Fruit fly (Drosophila melanogaster) whole organism, embryonic: ENCODE results near the gene CG31131.
A peak's percentile ranks its signal among the peaks of the same experiment; 100 is the strongest.

Experiments used
- Abd-B ChIP-seq: fragments of 200-800 bp; sonication (Bioruptor generic); optimal IDR thresholded peaks from 2 replicates; lab custom pipeline; 2018; ENCODE audit warnings: missing biosample characterization, mild to moderate bottlenecking, missing genetic modification characterization, moderate library complexity
- BtbVII ChIP-seq: fragments of 200-800 bp; sonication (Bioruptor generic); optimal IDR thresholded peaks from 3 replicates; lab custom pipeline; 2017; ENCODE audit warnings: missing biosample characterization, mild to moderate bottlenecking, missing genetic modification characterization
- CG10462 ChIP-seq: fragments of 200-800 bp; sonication (Bioruptor generic); optimal IDR thresholded peaks from 2 replicates; lab custom pipeline; 2016; ENCODE audit warnings: missing biosample characterization, missing genetic modification characterization
- CG11247 ChIP-seq: fragments of 200-800 bp; sonication (Bioruptor generic); IDR thresholded peaks from 2 replicates; pipeline ENCODE4 v1.3.6; 2022; ENCODE audit warnings: missing biosample characterization, missing genetic modification characterization
- CG12071 ChIP-seq: fragments of 200-800 bp; sonication (Bioruptor generic); optimal IDR thresholded peaks from 3 replicates; lab custom pipeline; 2018; ENCODE audit warnings: missing biosample characterization, mild to moderate bottlenecking, missing genetic modification characterization
- CG12299 ChIP-seq: fragments of 200-800 bp; sonication (Bioruptor generic); optimal IDR thresholded peaks from 2 replicates; lab custom pipeline; 2018; ENCODE audit warnings: missing biosample characterization, mild to moderate bottlenecking, missing genetic modification characterization
- CG12942 ChIP-seq: fragments of 200-800 bp; sonication (Bioruptor generic); optimal IDR thresholded peaks from 3 replicates; lab custom pipeline; 2016; ENCODE audit warnings: missing biosample characterization, missing genetic modification characterization
- CG13296 ChIP-seq: fragments of 200-800 bp; sonication (Bioruptor generic); optimal IDR thresholded peaks from 3 replicates; lab custom pipeline; 2018; ENCODE audit warnings: missing biosample characterization, mild to moderate bottlenecking, missing genetic modification characterization
- CG14441 ChIP-seq: fragments of 200-800 bp; sonication (Bioruptor generic); IDR thresholded peaks from 2 replicates; pipeline ENCODE4 v1.3.6; 2022; ENCODE audit warnings: missing biosample characterization, missing genetic modification characterization
- CG14667 ChIP-seq: fragments of 200-800 bp; sonication (Bioruptor generic); IDR thresholded peaks from 2 replicates; pipeline ENCODE4 v1.3.6; 2022; ENCODE audit warnings: missing biosample characterization, missing genetic modification characterization
- CG14710 ChIP-seq: fragments of 200-800 bp; sonication (Bioruptor generic); optimal IDR thresholded peaks from 3 replicates; lab custom pipeline; 2019; ENCODE audit warnings: missing biosample characterization, mild to moderate bottlenecking, missing genetic modification characterization, moderate library complexity
- CG14860 ChIP-seq: fragments of 200-800 bp; sonication (Bioruptor generic); IDR thresholded peaks from 3 replicates; pipeline ENCODE4 v1.3.6; 2022; ENCODE audit warnings: missing biosample characterization, missing genetic modification characterization; ENCODE audit not compliant: partially characterized antibody
- CG15073 ChIP-seq: fragments of 200-800 bp; sonication (Bioruptor generic); optimal IDR thresholded peaks from 2 replicates; lab custom pipeline; 2016; ENCODE audit warnings: missing biosample characterization, missing genetic modification characterization
- CG15601 ChIP-seq: fragments of 200-800 bp; sonication (Bioruptor generic); optimal IDR thresholded peaks from 3 replicates; lab custom pipeline; 2019; ENCODE audit warnings: missing biosample characterization, mild to moderate bottlenecking, missing genetic modification characterization, moderate library complexity
- CG1647 ChIP-seq: fragments of 200-800 bp; sonication (Bioruptor generic); optimal IDR thresholded peaks from 3 replicates; lab custom pipeline; 2016; ENCODE audit warnings: missing biosample characterization, missing genetic modification characterization
- CG2712 ChIP-seq: fragments of 200-800 bp; optimal IDR thresholded peaks from 3 replicates; lab custom pipeline; 2019; ENCODE audit warnings: missing biosample characterization, mild to moderate bottlenecking, missing genetic modification characterization, moderate library complexity
- CG34224 ChIP-seq: fragments of 200-800 bp; sonication (Bioruptor generic); IDR thresholded peaks from 3 replicates; pipeline ENCODE4 v1.3.6; 2022; ENCODE audit warnings: missing biosample characterization, missing genetic modification characterization; ENCODE audit not compliant: partially characterized antibody
- CG4820 ChIP-seq: fragments of 200-800 bp; sonication (Bioruptor generic); optimal IDR thresholded peaks from 3 replicates; lab custom pipeline; 2016; ENCODE audit warnings: missing biosample characterization, missing genetic modification characterization
- CG8290 ChIP-seq, 3 experiments: fragments of 200-800 bp; sonication (Bioruptor generic); optimal IDR thresholded peaks; 2 replicates each; lab custom pipeline; 2016 to 2019; ENCODE audit warnings: missing biosample characterization in 3 of 3, missing genetic modification characterization in 3 of 3, mild to moderate bottlenecking in 2 of 3, moderate library complexity in 1 of 3
- CG9817 ChIP-seq: fragments of 200-800 bp; sonication (Bioruptor generic); optimal IDR thresholded peaks from 2 replicates; lab custom pipeline; 2018; ENCODE audit warnings: missing biosample characterization, mild to moderate bottlenecking, missing genetic modification characterization, moderate library complexity
- CrebB ChIP-seq: fragments of 200-800 bp; sonication (Bioruptor generic); optimal IDR thresholded peaks from 3 replicates; lab custom pipeline; 2018; ENCODE audit warnings: missing biosample characterization, mild to moderate bottlenecking, missing genetic modification characterization
- Dek ChIP-seq: fragments of 200-800 bp; sonication (Bioruptor generic); optimal IDR thresholded peaks from 3 replicates; lab custom pipeline; 2019; ENCODE audit warnings: missing biosample characterization, mild to moderate bottlenecking, missing genetic modification characterization, moderate library complexity
- Elba2 ChIP-seq: fragments of 200-800 bp; sonication (Bioruptor generic); optimal IDR thresholded peaks from 3 replicates; lab custom pipeline; 2016; ENCODE audit warnings: missing biosample characterization, missing genetic modification characterization
- Hey ChIP-seq: fragments of 200-800 bp; sonication (Bioruptor generic); optimal IDR thresholded peaks from 3 replicates; lab custom pipeline; 2018; ENCODE audit warnings: missing biosample characterization, mild to moderate bottlenecking, missing genetic modification characterization
- HmgD ChIP-seq: fragments of 200-800 bp; sonication (Bioruptor generic); optimal IDR thresholded peaks from 3 replicates; lab custom pipeline; 2016; ENCODE audit warnings: missing biosample characterization, missing genetic modification characterization
- Hsf ChIP-seq: fragments of 200-800 bp; sonication (Bioruptor generic); optimal IDR thresholded peaks from 3 replicates; lab custom pipeline; 2016; ENCODE audit warnings: missing biosample characterization, missing genetic modification characterization
- MTF-1 ChIP-seq: fragments of 200-800 bp; sonication (Bioruptor generic); optimal IDR thresholded peaks from 2 replicates; lab custom pipeline; 2018; ENCODE audit warnings: missing biosample characterization, mild to moderate bottlenecking, missing genetic modification characterization, borderline replicate concordance
- Med ChIP-seq: fragments of 200-800 bp; sonication (Bioruptor generic); peaks from one replicate; lab custom pipeline; 2016; ENCODE audit warnings: missing biosample characterization, missing genetic modification characterization, mild to moderate bottlenecking, inconsistent platforms, moderate library complexity
- Meics ChIP-seq: fragments of 200-800 bp; sonication (Bioruptor generic); optimal IDR thresholded peaks from 2 replicates; lab custom pipeline; 2017; ENCODE audit warnings: missing biosample characterization, mild to moderate bottlenecking, missing genetic modification characterization
- Usf ChIP-seq: fragments of 200-800 bp; sonication (Bioruptor generic); optimal IDR thresholded peaks from 2 replicates; lab custom pipeline; 2017; ENCODE audit warnings: missing genotype, missing biosample characterization, missing genetic modification characterization
- abd-A ChIP-seq: fragments of 200-800 bp; sonication (Bioruptor generic); optimal IDR thresholded peaks from 3 replicates; lab custom pipeline; 2019; ENCODE audit warnings: missing biosample characterization, mild to moderate bottlenecking, missing genetic modification characterization, moderate library complexity
- bsh ChIP-seq, 2 experiments: fragments of 200-800 bp; sonication (Bioruptor generic); optimal IDR thresholded peaks; 2 replicates each; lab custom pipeline; 2017 to 2018; ENCODE audit warnings: mild to moderate bottlenecking in 2 of 2, missing biosample characterization in 2 of 2, missing genetic modification characterization in 2 of 2, moderate library complexity in 1 of 2
- dimm ChIP-seq: fragments of 200-800 bp; sonication (Bioruptor generic); IDR thresholded peaks from 2 replicates; pipeline ENCODE4 v1.3.6; 2022; ENCODE audit warnings: missing biosample characterization, missing genetic modification characterization
- dmrt11E ChIP-seq: fragments of 200-800 bp; sonication (Bioruptor generic); optimal IDR thresholded peaks from 3 replicates; lab custom pipeline; 2018; ENCODE audit warnings: missing biosample characterization, mild to moderate bottlenecking, missing genetic modification characterization, moderate library complexity
- dysf ChIP-seq: fragments of 200-800 bp; sonication (Bioruptor generic); IDR thresholded peaks from 3 replicates; pipeline ENCODE4 v1.3.6; 2022; ENCODE audit warnings: missing biosample characterization, missing genetic modification characterization
- fd3F ChIP-seq: fragments of 200-800 bp; sonication (Bioruptor generic); optimal IDR thresholded peaks from 2 replicates; lab custom pipeline; 2018; ENCODE audit warnings: missing biosample characterization, mild to moderate bottlenecking, missing genetic modification characterization, moderate library complexity
- fd64A ChIP-seq: fragments of 200-800 bp; sonication (Bioruptor generic); optimal IDR thresholded peaks from 3 replicates; lab custom pipeline; 2018; ENCODE audit warnings: missing biosample characterization, mild to moderate bottlenecking, missing genetic modification characterization
- grn ChIP-seq: fragments of 200-800 bp; sonication (Bioruptor generic); optimal IDR thresholded peaks from 3 replicates; lab custom pipeline; 2017; ENCODE audit warnings: missing biosample characterization, missing genetic modification characterization
- lab ChIP-seq: fragments of 200-800 bp; sonication (Bioruptor generic); optimal IDR thresholded peaks from 3 replicates; lab custom pipeline; 2017; ENCODE audit warnings: missing biosample characterization, missing genetic modification characterization, mild to moderate bottlenecking, moderate library complexity, missing genetic modification reagents
- onecut ChIP-seq: fragments of 200-800 bp; sonication (Bioruptor generic); IDR thresholded peaks from 2 replicates; pipeline ENCODE4 v1.3.6; 2022; ENCODE audit warnings: missing biosample characterization, missing genetic modification characterization
- otp ChIP-seq: fragments of 200-800 bp; sonication (Bioruptor generic); IDR thresholded peaks from 3 replicates; pipeline ENCODE4, ENCODE4 v1.3.6; 2022; ENCODE audit warnings: missing biosample characterization, missing genetic modification characterization
- pan ChIP-seq, 4 experiments: fragments of >200 bp in 3 of 4; fragments of 200-800 bp in 1 of 4; sonication (Bioruptor generic) in 1 of 4; optimal IDR thresholded peaks in 3 of 4; IDR thresholded peaks in 1 of 4; 2 replicates each; pipeline versions ENCODE4 v1.3.6 to Lab custom; 2017 to 2022; ENCODE audit warnings: missing biosample characterization in 2 of 4, missing genetic modification characterization in 2 of 4, mixed read lengths in 1 of 4
- pfk ChIP-seq: fragments of 200-800 bp; sonication (Bioruptor generic); optimal IDR thresholded peaks from 2 replicates; lab custom pipeline; 2018; ENCODE audit warnings: missing biosample characterization, mild to moderate bottlenecking, missing genetic modification characterization, moderate library complexity
- pho ChIP-seq: fragments of 200-800 bp; sonication (Bioruptor generic); optimal IDR thresholded peaks from 2 replicates; lab custom pipeline; 2016; ENCODE audit warnings: missing biosample characterization, missing genetic modification characterization
- pita ChIP-seq: fragments of 200-800 bp; sonication (Bioruptor generic); optimal IDR thresholded peaks from 2 replicates; lab custom pipeline; 2017; ENCODE audit warnings: missing biosample characterization, mild to moderate bottlenecking, missing genetic modification characterization
- zen ChIP-seq: fragments of 200-800 bp; sonication (Bioruptor generic); optimal IDR thresholded peaks from 3 replicates; lab custom pipeline; 2018; ENCODE audit warnings: missing biosample characterization, mild to moderate bottlenecking, missing genetic modification characterization, moderate library complexity
- zfh1 ChIP-seq: fragments of 200-800 bp; sonication (Bioruptor generic); IDR thresholded peaks from 3 replicates; pipeline ENCODE4 v1.3.6; 2022; ENCODE audit warnings: missing biosample characterization, missing genetic modification characterization

CG31131 gene

DNA sequence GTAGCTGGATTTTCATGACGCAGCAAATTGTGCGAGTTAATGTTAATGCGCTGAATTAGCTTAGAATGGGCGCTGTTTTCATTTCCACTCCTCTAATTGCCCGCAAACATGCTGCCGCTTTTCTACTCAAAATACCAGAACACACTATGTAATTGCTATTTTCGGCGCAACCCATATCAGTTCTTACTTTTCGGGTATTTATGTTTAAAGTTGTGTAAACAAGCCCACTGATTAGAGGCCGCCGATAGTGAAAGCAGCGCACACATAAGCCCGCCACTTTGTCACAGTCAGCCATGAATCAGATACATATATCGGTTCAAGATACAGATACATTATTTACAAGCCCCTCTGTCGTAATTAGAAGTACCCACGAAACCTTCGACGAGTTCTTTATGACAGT lies 23.8 kb upstream of the CG31131 start (continued):
- TF ChIP-seq Med (GFP tag; lab: Kevin White, UChicago): peak; percentile 54
- TF ChIP-seq bsh (GFP tag; optimal IDR thresholded peaks at IDR 0.05; lab: Kevin White, UChicago): no peak
- TF ChIP-seq CG1647 (GFP tag; lab: Kevin White, UChicago): no peak
- no peak for TF ChIP-seq CG15073 (GFP tag; lab: Kevin White, UChicago)
- TF ChIP-seq Usf: no peak
- TF ChIP-seq CG12299: no peak
- peak; percentile 5 for TF ChIP-seq fd3F (GFP tag; lab: Kevin White, UChicago)
- no peak for TF ChIP-seq pho (GFP tag; lab: Kevin White, UChicago)
- TF ChIP-seq otp (GFP tag; lab: Robert Waterston, UW): peak; percentile 49; the same call in 1 of the 3 replicates
- no peak for TF ChIP-seq CG4820 (GFP tag; lab: Kevin White, UChicago)
- TF ChIP-seq BtbVII: peak; percentile 33
- TF ChIP-seq fd64A (GFP tag; lab: Kevin White, UChicago): peak; percentile 45
- TF ChIP-seq pfk (GFP tag; lab: Kevin White, UChicago): peak; percentile 26
- TF ChIP-seq Meics (GFP tag; lab: Kevin White, UChicago): no peak
- TF ChIP-seq dysf (GFP tag; lab: Robert Waterston, UW): no peak
- no peak for TF ChIP-seq CG14441 (GFP tag; lab: Robert Waterston, UW)
- TF ChIP-seq onecut (GFP tag; lab: Robert Waterston, UW): no peak
- TF ChIP-seq CG9817: peak; percentile 6
- no peak for TF ChIP-seq pita (GFP tag; lab: Kevin White, UChicago)
- peak; percentile 34 for TF ChIP-seq Hey (tag; lab: Kevin White, UChicago)
- no peak for TF ChIP-seq dimm (GFP tag; lab: Robert Waterston, UW)
- TF ChIP-seq abd-A: no peak
- TF ChIP-seq HmgD: no peak
- TF ChIP-seq zen: no peak
- no peak for TF ChIP-seq pan (optimal IDR thresholded peaks at IDR 0.05; lab: Kevin White, UChicago)
- peak in 1 of 2 experiments; percentile 7 for TF ChIP-seq pan (GFP tag; optimal IDR thresholded peaks at IDR 0.05 in 1 of 2, IDR thresholded peaks at IDR 0.05 in 1 of 2)
- no peak for TF ChIP-seq CG8290 (GFP tag; optimal IDR thresholded peaks at IDR 0.05; lab: Kevin White, UChicago)
- TF ChIP-seq CG8290 (tag; optimal IDR thresholded peaks at IDR 0.05; lab: Kevin White, UChicago): peak in 1 of 2 experiments; percentile 51
- TF ChIP-seq Hsf (GFP tag; lab: Kevin White, UChicago): no peak
- TF ChIP-seq CG13296 (GFP tag; lab: Kevin White, UChicago): peak; percentile 16
- no peak for TF ChIP-seq CG10462 (GFP tag; lab: Kevin White, UChicago)
- no peak for TF ChIP-seq Dek (tag; lab: Kevin White, UChicago)
- peak; percentile 47 for TF ChIP-seq lab (GFP tag; lab: Kevin White, UChicago)
- TF ChIP-seq CG14667 (GFP tag; lab: Robert Waterston, UW): no peak
- no peak for TF ChIP-seq CG2712
- TF ChIP-seq CG15601: peak; percentile 49
- TF ChIP-seq zfh1 (GFP tag; lab: Robert Waterston, UW): no peak
- TF ChIP-seq CrebB (tag; lab: Kevin White, UChicago): no peak
- TF ChIP-seq dmrt11E (tag; lab: Kevin White, UChicago): no peak
- peak; percentile 1 for TF ChIP-seq MTF-1
- no peak for TF ChIP-seq Abd-B (GFP tag; lab: Kevin White, UChicago)
- no peak for TF ChIP-seq CG14860 (GFP tag; lab: Robert Waterston, UW)
- peak; percentile 29 for TF ChIP-seq CG12071 (GFP tag; lab: Kevin White, UChicago)
- no peak for TF ChIP-seq CG12942
- TF ChIP-seq CG34224: no peak
- no peak for TF ChIP-seq Elba2 (GFP tag; lab: Kevin White, UChicago)
- TF ChIP-seq grn (GFP tag; lab: Kevin White, UChicago): peak; percentile 45
- no peak for TF ChIP-seq CG14710
- 0 out of 2 replicates have a peak, but pooled peaks have one; percentile 27 for TF ChIP-seq CG11247 (GFP tag; lab: Robert Waterston, UW)
